Fruit fly (Drosophila melanogaster): Measurements from ENCODE around the gene p38c.

DNA sequence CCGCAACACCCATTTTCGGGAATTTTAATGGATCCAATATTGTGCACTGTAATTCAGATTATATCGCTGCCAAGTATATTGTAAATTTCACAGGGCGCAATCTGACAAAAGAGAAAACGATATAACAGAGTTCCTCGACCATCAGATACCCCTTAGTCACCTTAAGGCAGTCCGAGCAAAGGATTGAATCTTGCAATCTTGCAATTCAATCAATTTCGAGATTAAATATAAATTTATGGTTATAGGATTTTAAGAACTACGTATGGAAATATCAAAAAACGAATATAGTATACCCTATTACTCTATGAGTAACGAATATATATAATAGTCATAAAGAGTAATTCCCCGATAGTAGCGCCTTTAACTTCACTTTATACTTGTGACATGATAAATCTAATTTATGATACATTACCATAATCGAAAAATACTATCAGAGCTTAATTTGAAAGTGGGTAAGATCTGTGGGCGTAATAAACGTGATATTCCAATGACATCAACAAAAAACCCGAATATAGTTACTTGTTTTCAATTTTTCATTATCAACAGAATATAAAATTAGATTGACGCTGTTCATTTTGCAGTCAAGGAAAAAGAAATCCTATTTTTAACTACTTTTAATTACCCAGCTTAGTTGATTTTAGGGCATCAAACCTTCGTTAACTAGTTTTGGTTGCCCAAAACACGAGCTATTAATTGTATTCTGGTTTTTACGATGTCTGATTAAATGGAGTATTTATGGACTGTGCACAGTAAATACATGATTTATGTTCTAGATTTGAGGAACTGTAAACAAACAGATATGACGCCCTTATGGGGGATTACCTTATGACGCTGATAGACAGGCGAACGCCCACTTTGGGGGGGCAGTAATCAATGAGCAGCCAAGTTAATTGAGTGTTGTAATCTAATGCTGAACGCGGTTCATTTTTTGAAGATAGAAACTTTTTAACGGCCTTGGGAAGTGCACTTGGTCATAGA lies 11.2 kb downstream of the p38c start:
- TF ChIP-seq Sin3A (optimal IDR thresholded peaks at IDR 0.05) = no peak
- TF ChIP-seq insv (optimal IDR thresholded peaks at IDR 0.05) = no peak
- no peak for TF ChIP-seq h (optimal IDR thresholded peaks at IDR 0.05)
- no peak for TF ChIP-seq psq (optimal IDR thresholded peaks at IDR 0.05)
- no peak for TF ChIP-seq Myc (optimal IDR thresholded peaks at IDR 0.05)
